Fruit fly (Drosophila melanogaster): ENCODE data around the gene ovo.

The ovo gene

dm6 chrX:5014629-5015028 lies 33.4 kb upstream of the ovo start (continued):
- TF ChIP-seq CG6854 (GFP tag; optimal IDR thresholded peaks at IDR 0.05) (no peak), Eip93F (GFP tag; optimal IDR thresholded peaks at IDR 0.05) (no peak), Hr4 (GFP tag; optimal IDR thresholded peaks at IDR 0.05) (peak; percentile 21), dac (GFP tag; optimal IDR thresholded peaks at IDR 0.05) (no peak), CG3919 (GFP tag; optimal IDR thresholded peaks at IDR 0.05) (peak; percentile 52), CG6792 (GFP tag; optimal IDR thresholded peaks at IDR 0.05) (peak; percentile 15), CG6808 (GFP tag; optimal IDR thresholded peaks at IDR 0.05) (no peak), Hr39 (GFP tag; optimal IDR thresholded peaks at IDR 0.05) (peak; percentile 37), Sox14 (GFP tag; optimal IDR thresholded peaks at IDR 0.05) (peak; percentile 34), CG8632 (GFP tag; optimal IDR thresholded peaks at IDR 0.05) (no peak), CG4318 (GFP tag; optimal IDR thresholded peaks at IDR 0.05) (peak; percentile 11), CG31627 (GFP tag; optimal IDR thresholded peaks at IDR 0.05) (peak; percentile 19), CG34406 (GFP tag; optimal IDR thresholded peaks at IDR 0.05) (no peak), achi (GFP tag; optimal IDR thresholded peaks at IDR 0.05) (peak; percentile 50), fd59A (GFP tag; optimal IDR thresholded peaks at IDR 0.05) (no peak)

dm6 chrX:5019040-5019439 lies 29.0 kb upstream of the ovo start:
- TF ChIP-seq CG10631 (GFP tag; optimal IDR thresholded peaks at IDR 0.05) (no peak), CG6163 (GFP tag; IDR thresholded peaks at IDR 0.05) (peak; percentile 24; the same call in 1 of the 3 replicates), OdsH (GFP tag; optimal IDR thresholded peaks at IDR 0.05) (peak; percentile 9), Eip78C (GFP tag) (peak; percentile 52), Met (GFP tag; optimal IDR thresholded peaks at IDR 0.05) (peak; percentile 5), CG6276 (GFP tag; optimal IDR thresholded peaks at IDR 0.05) (no peak), Sox14 (GFP tag; optimal IDR thresholded peaks at IDR 0.05) (peak; percentile 5), achi (GFP tag; optimal IDR thresholded peaks at IDR 0.05) (peak; percentile 16), Hr4 (GFP tag; optimal IDR thresholded peaks at IDR 0.05) (peak; percentile 28), CG8119 (GFP tag; IDR thresholded peaks at IDR 0.05) (peak; percentile 49; the same call in 2 of the 3 replicates), svp (GFP tag) (peak; percentile 65), esn (GFP tag; optimal IDR thresholded peaks at IDR 0.05) (peak; percentile 11), CG32006 (GFP tag; optimal IDR thresholded peaks at IDR 0.05) (peak; percentile 49), Sox102F (GFP tag; optimal IDR thresholded peaks at IDR 0.05) (no peak), salr (GFP tag; optimal IDR thresholded peaks at IDR 0.05) (no peak), CG34406 (GFP tag; optimal IDR thresholded peaks at IDR 0.05) (no peak)

- TF ChIP-seq fd85E (GFP tag; optimal IDR thresholded peaks at IDR 0.05): no peak
- TF ChIP-seq CG16779 (tag; optimal IDR thresholded peaks at IDR 0.05): no peak
- TF ChIP-seq Eip78C (GFP tag): peak; percentile 88
- peak; percentile 64 for TF ChIP-seq CG6808 (GFP tag; optimal IDR thresholded peaks at IDR 0.05)
- peak; percentile 77 for TF ChIP-seq dsx (GFP tag; optimal IDR thresholded peaks at IDR 0.05; ENCODE audit: poor library complexity, severe bottlenecking)
- no peak for TF ChIP-seq Sox102F (GFP tag; optimal IDR thresholded peaks at IDR 0.05)
- TF ChIP-seq CG4318 (GFP tag; optimal IDR thresholded peaks at IDR 0.05): no peak
- no peak for TF ChIP-seq topi (GFP tag; optimal IDR thresholded peaks at IDR 0.05)
- TF ChIP-seq CG8632 (GFP tag; optimal IDR thresholded peaks at IDR 0.05): peak; percentile 48
- TF ChIP-seq Sox14 (GFP tag; optimal IDR thresholded peaks at IDR 0.05): no peak
- TF ChIP-seq Hr38 (GFP tag; optimal IDR thresholded peaks at IDR 0.05): no peak
- peak; percentile 25; the same call in 1 of the 3 replicates for TF ChIP-seq CG6163 (GFP tag; IDR thresholded peaks at IDR 0.05)
- no peak for TF ChIP-seq CG6854 (GFP tag; optimal IDR thresholded peaks at IDR 0.05)
- peak; percentile 62 for TF ChIP-seq CG15336 (GFP tag; IDR thresholded peaks at IDR 0.05)
- TF ChIP-seq Lpt (GFP tag; optimal IDR thresholded peaks at IDR 0.05): no peak
- TF ChIP-seq net (GFP tag; optimal IDR thresholded peaks at IDR 0.05): peak; percentile 13
- TF ChIP-seq Ets21C (GFP tag; optimal IDR thresholded peaks at IDR 0.05): no peak
- TF ChIP-seq CG11902 (GFP tag; optimal IDR thresholded peaks at IDR 0.05): no peak
- no peak for TF ChIP-seq eg (GFP tag; IDR thresholded peaks at IDR 0.05)
- peak; percentile 74 for TF ChIP-seq CG10669 (GFP tag; optimal IDR thresholded peaks at IDR 0.05)
- TF ChIP-seq lz (GFP tag; optimal IDR thresholded peaks at IDR 0.05): no peak
- TF ChIP-seq esn (GFP tag; optimal IDR thresholded peaks at IDR 0.05): no peak
- TF ChIP-seq CG34406 (GFP tag; optimal IDR thresholded peaks at IDR 0.05): peak; percentile 15
- peak; percentile 46 for TF ChIP-seq Eip75B (GFP tag; optimal IDR thresholded peaks at IDR 0.05)
- peak; percentile 75 for TF ChIP-seq CG10631 (GFP tag; optimal IDR thresholded peaks at IDR 0.05)
- TF ChIP-seq CG8119 (GFP tag; IDR thresholded peaks at IDR 0.05): peak; percentile 59
- TF ChIP-seq CG6792 (GFP tag; optimal IDR thresholded peaks at IDR 0.05): peak; percentile 29
- TF ChIP-seq CG9139 (GFP tag; optimal IDR thresholded peaks at IDR 0.05): peak; percentile 30
- TF ChIP-seq spab (GFP tag; optimal IDR thresholded peaks at IDR 0.05): peak; percentile 61
- no peak for TF ChIP-seq CG8319 (GFP tag; optimal IDR thresholded peaks at IDR 0.05)
- TF ChIP-seq CG32006 (GFP tag; optimal IDR thresholded peaks at IDR 0.05): peak; percentile 67
- TF ChIP-seq Eip93F (GFP tag; optimal IDR thresholded peaks at IDR 0.05): no peak
- no peak for TF ChIP-seq CG31627 (GFP tag; optimal IDR thresholded peaks at IDR 0.05)
- peak; percentile 69 for TF ChIP-seq achi (GFP tag; optimal IDR thresholded peaks at IDR 0.05)
- TF ChIP-seq salr (GFP tag; optimal IDR thresholded peaks at IDR 0.05): peak; percentile 16 to 41
- TF ChIP-seq CG7368 (GFP tag; optimal IDR thresholded peaks at IDR 0.05): no peak
These were observed 28.0 kb upstream of the ovo start for dm6 chrX:5020030-5020429.

All from whole organism, prepupa.